Fruit fly (Drosophila melanogaster) whole organism: ENCODE measurements around the gene CG17124.

Source experiments
- CG8478 ChIP-seq: fragments of >200 bp; optimal IDR thresholded peaks from 2 replicates; lab custom pipeline; 2018; ENCODE audit warnings: inconsistent platforms
- Dll ChIP-seq: fragments of >200 bp; optimal IDR thresholded peaks from 2 replicates; lab custom pipeline; 2017
- EcR ChIP-seq, 2 experiments: fragments of >200 bp; optimal IDR thresholded peaks; 2 replicates each; lab custom pipeline; 2017; ENCODE audit warnings: missing biosample characterization in 2 of 2, missing genetic modification characterization in 2 of 2, missing genetic modification reagents in 2 of 2
- pan ChIP-seq: fragments of >200 bp; optimal IDR thresholded peaks from 2 replicates; lab custom pipeline; 2017
- psq ChIP-seq: fragments of >200 bp; optimal IDR thresholded peaks from 2 replicates; lab custom pipeline; 2017
- usp ChIP-seq: fragments of >200 bp; optimal IDR thresholded peaks from 2 replicates; lab custom pipeline; 2017; ENCODE audit warnings: missing biosample characterization, missing genetic modification characterization, mixed read lengths

CG17124 gene

dm6 chr2L:10767597-10768188 is 11.6 kb upstream of the CG17124 start, which contains the start of gene Ubc2:
Gene Ubc2 (minus strand): TSS chr2L:10768006.
- TF ChIP-seq usp (GFP tag; lab: Kevin White, UChicago) (no peak), Dll (no peak), psq (lab: Kevin White, UChicago) (no peak), CG8478 (lab: Kevin White, UChicago) (no peak), EcR (GFP tag; optimal IDR thresholded peaks at IDR 0.05; lab: Kevin White, UChicago) (no peak), pan (no peak)

- TF ChIP-seq usp (GFP tag; lab: Kevin White, UChicago) (no peak), EcR (GFP tag; optimal IDR thresholded peaks at IDR 0.05; lab: Kevin White, UChicago) (no peak), psq (lab: Kevin White, UChicago) (no peak), CG8478 (lab: Kevin White, UChicago) (no peak), pan (no peak), Dll (no peak)
These were observed 4.5 kb upstream of the CG17124 start, which contains the start of gene CG6495 for dm6 chr2L:10760422-10761166. Gene CG6495 (plus strand): TSS chr2L:10761116.

- TF ChIP-seq CG8478 (lab: Kevin White, UChicago) (no peak), psq (lab: Kevin White, UChicago) (no peak), pan (no peak), Dll (no peak), usp (GFP tag; lab: Kevin White, UChicago) (no peak), EcR (GFP tag; optimal IDR thresholded peaks at IDR 0.05; lab: Kevin White, UChicago) (no peak)
These were observed 3.5 kb upstream of the CG17124 start for dm6 chr2L:10759624-10760023.

DNA sequence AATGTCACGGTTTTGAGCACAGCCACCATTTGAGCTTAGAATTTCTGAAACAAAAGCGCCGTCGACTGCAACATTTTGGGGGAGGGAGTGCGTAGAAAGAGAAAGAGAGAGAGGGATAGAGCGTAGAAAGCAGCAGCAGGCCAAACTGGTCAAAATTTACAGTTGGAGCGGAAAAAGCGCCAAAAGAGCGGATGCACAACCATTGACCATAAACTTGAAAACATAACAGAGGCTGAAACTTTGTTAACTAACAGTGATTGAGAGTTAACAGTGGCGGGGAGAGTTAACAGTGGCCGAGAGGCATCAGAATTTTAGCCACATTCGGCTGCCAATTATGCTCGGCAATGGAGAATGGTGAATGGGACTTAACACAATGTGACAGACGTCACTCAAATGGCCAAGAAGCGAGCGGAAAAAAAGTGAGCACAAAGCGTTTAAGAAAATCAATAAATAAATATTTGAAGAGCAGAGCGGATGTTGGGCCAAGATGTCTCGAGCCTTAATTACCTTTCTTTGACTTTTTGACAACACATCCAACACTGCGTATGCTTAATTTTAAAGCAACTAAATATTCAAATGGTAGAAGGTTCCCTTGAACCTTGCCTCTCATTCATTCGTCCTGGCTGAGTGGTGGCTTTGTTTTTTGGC is 1.0 kb upstream of the CG17124 start:
- TF ChIP-seq CG8478 (lab: Kevin White, UChicago) (no peak), pan (no peak), psq (lab: Kevin White, UChicago) (no peak), Dll (no peak), usp (GFP tag; lab: Kevin White, UChicago) (no peak), EcR (GFP tag; optimal IDR thresholded peaks at IDR 0.05; lab: Kevin White, UChicago) (no peak)

- TF ChIP-seq CG8478 (lab: Kevin White, UChicago) (no peak), pan (no peak), Dll (no peak), psq (lab: Kevin White, UChicago) (no peak), EcR (GFP tag; optimal IDR thresholded peaks at IDR 0.05; lab: Kevin White, UChicago) (no peak), usp (GFP tag; lab: Kevin White, UChicago) (no peak)
These were observed 1.5 kb downstream of the CG17124 start for dm6 chr2L:10754599-10754998.

- TF ChIP-seq CG8478 (lab: Kevin White, UChicago) (no peak), EcR (GFP tag; optimal IDR thresholded peaks at IDR 0.05; lab: Kevin White, UChicago) (no peak), psq (lab: Kevin White, UChicago) (no peak), pan (no peak), usp (GFP tag; lab: Kevin White, UChicago) (no peak)
These were observed 2.5 kb downstream of the CG17124 start for dm6 chr2L:10753618-10754017.

dm6 chr2L:10752668-10753067 is 3.5 kb downstream of the CG17124 start:
- no peak for TF ChIP-seq psq (lab: Kevin White, UChicago)
- TF ChIP-seq EcR (GFP tag; optimal IDR thresholded peaks at IDR 0.05; lab: Kevin White, UChicago), result peak in 1 of 2 experiments; percentile 31
- no peak for TF ChIP-seq Dll
- no peak for TF ChIP-seq CG8478 (lab: Kevin White, UChicago)

DNA sequence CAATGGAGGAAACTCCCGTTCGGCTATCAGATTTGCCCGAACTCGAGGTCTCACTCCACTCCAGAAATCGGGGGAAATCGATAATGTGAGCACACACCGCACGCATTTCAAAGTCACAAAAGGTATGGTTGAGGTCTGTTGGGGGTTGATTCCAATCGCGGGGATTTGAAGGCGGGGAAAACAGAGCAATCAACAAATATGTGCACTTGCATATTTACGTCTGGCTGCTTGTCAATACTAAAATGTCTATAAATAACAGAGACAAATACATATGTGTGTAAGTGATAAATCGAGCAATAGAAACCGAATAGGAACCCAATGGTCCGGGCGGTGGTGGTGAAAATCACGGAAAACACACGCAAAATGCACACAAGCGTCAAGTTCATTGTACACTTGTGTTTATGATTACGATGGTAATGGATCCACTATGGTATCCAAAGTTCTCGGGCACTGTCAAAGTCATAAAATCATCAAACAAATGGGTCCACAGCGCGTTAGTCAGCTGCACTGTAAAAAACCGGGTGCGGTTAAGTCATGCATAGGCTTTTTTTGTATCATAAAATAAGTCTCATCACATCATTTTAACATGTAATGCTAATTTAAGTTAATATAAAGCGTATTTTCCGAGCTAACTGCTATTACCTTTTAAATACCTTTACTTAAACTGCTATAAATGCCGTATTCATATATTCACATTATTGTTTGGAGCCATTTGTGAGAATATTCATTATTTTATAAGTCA is 4.1 kb downstream of the CG17124 start:
- TF ChIP-seq EcR (GFP tag; optimal IDR thresholded peaks at IDR 0.05; lab: Kevin White, UChicago) (no peak), Dll (no peak), usp (GFP tag; lab: Kevin White, UChicago) (no peak), CG8478 (lab: Kevin White, UChicago) (no peak), pan (no peak), psq (lab: Kevin White, UChicago) (no peak)

DNA sequence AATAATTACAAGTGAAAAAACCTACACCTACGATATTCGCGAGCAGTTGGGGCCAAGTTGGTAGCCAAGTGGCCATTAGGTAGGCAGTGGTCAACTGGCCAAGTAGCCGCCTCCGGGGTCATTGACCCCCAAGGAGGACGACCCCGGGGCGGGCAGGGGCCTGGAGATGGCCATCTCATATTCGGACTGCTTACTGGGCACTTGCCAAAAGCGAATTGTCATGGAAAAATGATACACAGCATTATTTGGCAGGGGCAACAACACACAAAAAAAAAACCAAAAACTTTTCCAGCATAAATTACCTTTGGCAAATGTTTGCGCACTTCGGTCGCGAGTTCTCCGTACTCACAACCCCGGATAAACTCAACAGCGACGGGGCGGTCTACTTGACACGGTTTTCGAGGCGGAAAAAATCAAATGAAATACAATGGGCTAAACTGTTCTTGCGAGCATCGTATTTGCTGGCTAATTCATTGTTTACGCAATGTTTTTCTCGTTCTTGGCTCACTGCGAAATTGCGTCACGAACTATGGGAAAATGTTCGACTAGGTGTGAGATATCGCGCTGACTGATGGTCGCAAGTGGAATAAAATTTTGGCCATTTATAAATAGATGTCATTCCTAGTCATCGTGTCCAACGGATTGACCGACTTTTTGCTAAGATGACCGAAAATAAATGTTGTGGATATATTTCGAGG is 5.1 kb downstream of the CG17124 start:
- TF ChIP-seq psq (lab: Kevin White, UChicago) (no peak), CG8478 (lab: Kevin White, UChicago) (no peak), Dll (no peak), pan (no peak), EcR (GFP tag; optimal IDR thresholded peaks at IDR 0.05; lab: Kevin White, UChicago) (peak in 1 of 2 experiments; percentile 44), usp (GFP tag; lab: Kevin White, UChicago) (no peak)

DNA sequence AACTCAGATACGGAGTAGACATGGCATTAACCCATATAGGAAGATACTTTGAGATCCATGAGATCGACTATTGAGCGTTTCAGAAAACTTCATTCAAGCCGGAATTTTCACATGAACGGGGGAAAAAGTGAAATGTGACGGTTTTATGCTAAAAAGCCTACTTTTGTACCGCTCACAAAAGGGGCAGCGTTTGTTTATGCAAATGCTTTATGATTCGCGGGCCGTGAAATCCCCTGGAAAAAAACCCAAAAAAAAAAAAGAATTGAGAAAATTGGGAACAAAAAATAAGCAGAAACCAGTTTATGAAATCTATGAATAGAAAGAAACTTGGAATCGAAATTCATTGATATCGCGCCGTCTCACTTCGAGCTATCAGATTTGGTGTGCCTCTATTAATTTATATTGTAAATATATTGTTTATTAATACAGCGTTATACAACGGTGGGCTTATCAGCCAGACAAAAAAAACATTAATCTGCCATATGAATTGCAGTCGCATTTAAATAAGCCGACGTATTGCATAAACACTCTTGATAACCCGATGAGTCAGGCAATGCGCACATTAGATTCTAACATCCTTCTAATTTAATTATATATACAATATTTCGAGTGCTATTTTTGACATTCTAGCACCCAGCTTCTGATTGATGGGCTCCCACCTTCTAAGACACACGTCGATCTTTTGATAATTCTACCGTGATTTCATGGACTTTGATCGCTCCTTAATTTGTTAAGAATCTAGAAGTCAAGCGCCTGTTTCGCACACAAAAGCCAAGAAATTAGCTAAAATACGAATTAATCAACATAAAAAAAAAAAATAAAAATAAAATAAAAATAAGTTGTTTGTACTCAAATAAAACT is 6.3 kb downstream of the CG17124 start:
- TF ChIP-seq usp (GFP tag; lab: Kevin White, UChicago) (no peak), psq (lab: Kevin White, UChicago) (no peak), Dll (no peak), pan (no peak), CG8478 (lab: Kevin White, UChicago) (no peak), EcR (GFP tag; optimal IDR thresholded peaks at IDR 0.05; lab: Kevin White, UChicago) (no peak)
